Worm (Caenorhabditis elegans): Measurements from ENCODE around the gene F20B10.3.
"Not testable (repeated sequence)": the region's sequence is repeated elsewhere in the genome, so short reads cannot be mapped to it uniquely, and the experiment has no call there.

ce11 chrIV:12170396-12170795 lies 2.4 kb downstream of the F20B10.3 start:
- not testable (repeated sequence) for TF ChIP-seq jun-1 (tag; optimal IDR thresholded peaks at IDR 0.05); saeg-2 (GFP tag; IDR thresholded peaks at IDR 0.05); gei-8 (GFP tag; optimal IDR thresholded peaks at IDR 0.05); snpc-4 (tag; optimal IDR thresholded peaks at IDR 0.05)

Measured in whole organism, L4 larva.